Worm (Caenorhabditis elegans): ENCODE results near the gene ZK418.10.

ZK418.10 gene

ce11 chrIII:7068520-7069113 lies 21.9 kb downstream of the ZK418.10 start, which contains the start of the genes ubc-18 and R01H2.8:
ubc-18 (minus strand) TSS chrIII:7068570.
R01H2.8 (plus strand) TSS chrIII:7069063.
- peak; percentile 82 for TF ChIP-seq lin-54 (GFP tag; optimal IDR thresholded peaks at IDR 0.05)
- no peak for TF ChIP-seq bed-1 (GFP tag; IDR thresholded peaks at IDR 0.05)
- no peak for TF ChIP-seq tlf-1 (GFP tag; optimal IDR thresholded peaks at IDR 0.05)
- peak; percentile 30; the same call in 1 of the 2 replicates for TF ChIP-seq F33H1.4 (GFP tag; IDR thresholded peaks at IDR 0.05)
- no peak for TF ChIP-seq ets-4 (GFP tag; optimal IDR thresholded peaks at IDR 0.05)
- TF ChIP-seq attf-5 (GFP tag; optimal IDR thresholded peaks at IDR 0.05), result peak; percentile 11
- TF ChIP-seq hsf-1 (GFP tag; IDR thresholded peaks at IDR 0.05), result no peak
- TF ChIP-seq mcd-1 (GFP tag; IDR thresholded peaks at IDR 0.05), result peak; percentile 39; the same call in 1 of the 2 replicates
- TF ChIP-seq F10E7.11 (tag; optimal IDR thresholded peaks at IDR 0.05), result no peak
- peak; percentile 78 for TF ChIP-seq efl-1 (GFP tag; optimal IDR thresholded peaks at IDR 0.05)
- TF ChIP-seq ceh-91 (GFP tag; IDR thresholded peaks at IDR 0.05), result peak; percentile 48; the same call in 1 of the 2 replicates
- no peak for TF ChIP-seq zfh-2 (GFP tag; conservative IDR thresholded peaks at IDR 0.05)
- TF ChIP-seq ceh-27 (GFP tag; optimal IDR thresholded peaks at IDR 0.05), result no peak
- TF ChIP-seq madf-6 (GFP tag; IDR thresholded peaks at IDR 0.05), result peak; percentile 56
- TF ChIP-seq T07F8.4 (tag; optimal IDR thresholded peaks at IDR 0.05), result no peak
- TF ChIP-seq dpl-1 (GFP tag; optimal IDR thresholded peaks at IDR 0.05), result peak; percentile 71
- no peak for TF ChIP-seq ama-1 (optimal IDR thresholded peaks at IDR 0.05)
- TF ChIP-seq ama-1 (GFP tag; optimal IDR thresholded peaks at IDR 0.05), result no peak
- peak in 1 of 3 experiments; percentile 63 for TF ChIP-seq lin-35 (GFP tag; optimal IDR thresholded peaks at IDR 0.05)
- TF ChIP-seq let-607 (tag; optimal IDR thresholded peaks at IDR 0.05), result no peak
- TF ChIP-seq lsl-1 (GFP tag; optimal IDR thresholded peaks at IDR 0.05), result peak; percentile 18
- peak; percentile 47; the same call in 1 of the 2 replicates for TF ChIP-seq rcor-1 (GFP tag; IDR thresholded peaks at IDR 0.05)

DNA sequence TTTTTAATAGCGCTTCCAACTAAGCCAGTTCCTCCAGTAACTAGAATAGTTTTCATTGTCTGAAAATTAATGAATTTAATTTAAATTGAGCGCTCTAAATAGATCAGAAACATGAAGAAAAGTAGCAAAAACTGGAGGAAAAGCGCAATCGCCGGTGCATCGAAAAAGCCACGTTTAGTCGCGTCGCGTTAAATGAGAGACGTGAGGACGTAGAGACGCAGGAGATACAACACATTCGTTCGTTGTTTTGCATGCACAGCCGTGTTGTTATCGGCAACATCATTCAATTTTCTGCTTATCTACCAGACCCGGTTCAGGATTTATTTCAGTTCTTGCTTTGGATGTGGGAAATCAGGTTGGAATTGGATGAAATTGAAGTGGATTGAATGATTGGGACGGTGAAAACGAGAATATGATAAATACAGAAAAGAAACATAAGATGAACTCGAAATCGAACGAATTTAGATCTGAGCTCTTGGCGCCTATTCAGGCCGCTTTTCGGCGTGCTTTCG lies 23.1 kb downstream of the ZK418.10 start, which contains the start of gene ger-1:
TSS of gene ger-1 (minus strand) at position 93 of the 512 bp plus-strand sequence.
- TF ChIP-seq dox-1 (GFP tag; IDR thresholded peaks at IDR 0.05) (0 out of 2 replicates have a peak, but pooled peaks have one; percentile 21), madf-3 (GFP tag; IDR thresholded peaks at IDR 0.05) (0 out of 2 replicates have a peak, but pooled peaks have one; percentile 21), Y67H2A.10 (GFP tag; conservative IDR thresholded peaks at IDR 0.05) (no peak), madf-6 (GFP tag; IDR thresholded peaks at IDR 0.05) (peak; percentile 62), tbp1 (GFP tag; optimal IDR thresholded peaks at IDR 0.05) (peak; percentile 12), nhr-80 (tag; optimal IDR thresholded peaks at IDR 0.05) (peak; percentile 18), lin-54 (GFP tag; optimal IDR thresholded peaks at IDR 0.05) (peak; percentile 0), mxl-1 (tag; optimal IDR thresholded peaks at IDR 0.05) (no peak), hsf-1 (GFP tag; IDR thresholded peaks at IDR 0.05) (0 out of 2 replicates have a peak, but pooled peaks have one; percentile 48), chd-7 (tag; optimal IDR thresholded peaks at IDR 0.05) (no peak)

DNA sequence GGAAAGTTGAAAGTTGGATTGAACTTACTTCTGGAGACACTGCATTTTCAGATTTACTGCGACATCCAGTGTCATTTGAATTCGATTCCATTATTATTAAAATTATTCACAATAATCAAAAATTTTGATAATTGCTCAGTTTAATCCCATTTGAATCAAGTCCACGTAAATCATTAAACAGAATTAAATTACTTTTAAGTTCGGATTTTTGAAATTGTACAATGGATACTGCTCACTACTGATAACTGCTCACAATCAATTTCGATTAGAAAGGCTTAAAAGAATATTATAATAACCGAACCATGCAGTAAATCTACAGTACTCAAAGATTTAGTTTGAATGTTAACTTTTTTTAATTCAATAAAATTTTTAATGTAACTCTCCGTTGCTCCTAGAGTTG lies 26.3 kb downstream of the ZK418.10 start, which contains the start of gene R01H2.4:
TSS of gene R01H2.4 (minus strand) at position 101 of the 400 bp plus-strand sequence.
- TF ChIP-seq egl-18 (GFP tag; IDR thresholded peaks at IDR 0.05), result no peak
- no peak for TF ChIP-seq Y67H2A.10 (GFP tag; conservative IDR thresholded peaks at IDR 0.05)
- no peak for TF ChIP-seq hmg-20 (GFP tag; IDR thresholded peaks at IDR 0.05)
- no peak for TF ChIP-seq sptf-2 (GFP tag; optimal IDR thresholded peaks at IDR 0.05)
- no peak for TF ChIP-seq tlf-1 (GFP tag; optimal IDR thresholded peaks at IDR 0.05)
- no peak for TF ChIP-seq aptf-3 (GFP tag; IDR thresholded peaks at IDR 0.05)
- no peak for TF ChIP-seq C17E4.6 (GFP tag; IDR thresholded peaks at IDR 0.05)
- no peak for TF ChIP-seq ceh-91 (GFP tag; IDR thresholded peaks at IDR 0.05)
- no peak for TF ChIP-seq ztf-25 (GFP tag; IDR thresholded peaks at IDR 0.05)
- TF ChIP-seq F37B4.10 (GFP tag; IDR thresholded peaks at IDR 0.05), result no peak
- no peak for TF ChIP-seq F52B5.7 (tag; optimal IDR thresholded peaks at IDR 0.05)
- TF ChIP-seq athp-1 (tag; optimal IDR thresholded peaks at IDR 0.05), result no peak
- no peak for TF ChIP-seq snpc-1.1 (tag; optimal IDR thresholded peaks at IDR 0.05; ENCODE audit: insufficient read depth)
- TF ChIP-seq ztf-18 (tag; optimal IDR thresholded peaks at IDR 0.05), result no peak
- no peak for TF ChIP-seq bed-2 (GFP tag; IDR thresholded peaks at IDR 0.05)
